Fruit fly (Drosophila melanogaster) whole organism, embryonic: ENCODE results near the gene CG42766.

ENCODE experiments used
- Asciz ChIP-seq: fragments of 200-800 bp; sonication (Bioruptor generic); optimal IDR thresholded peaks from 2 replicates; lab custom pipeline; 2017; ENCODE audit warnings: missing biosample characterization, mild to moderate bottlenecking, missing genetic modification characterization, missing genetic modification reagents
- CG10267 ChIP-seq: fragments of 200-800 bp; sonication (Bioruptor generic); optimal IDR thresholded peaks from 2 replicates; lab custom pipeline; 2018; ENCODE audit warnings: missing biosample characterization, mild to moderate bottlenecking, missing genetic modification characterization, moderate library complexity
- CG12071 ChIP-seq: fragments of 200-800 bp; sonication (Bioruptor generic); optimal IDR thresholded peaks from 3 replicates; lab custom pipeline; 2018; ENCODE audit warnings: missing biosample characterization, mild to moderate bottlenecking, missing genetic modification characterization
- CG12236 ChIP-seq: fragments of 200-800 bp; sonication (Bioruptor generic); optimal IDR thresholded peaks from 2 replicates; lab custom pipeline; 2016; ENCODE audit warnings: missing biosample characterization, missing genetic modification characterization
- CG12391 ChIP-seq: fragments of 200-800 bp; sonication (Bioruptor generic); optimal IDR thresholded peaks from 3 replicates; lab custom pipeline; 2018; ENCODE audit warnings: missing biosample characterization, mild to moderate bottlenecking, missing genetic modification characterization, moderate library complexity
- CG13624 ChIP-seq: fragments of 200-800 bp; sonication (Bioruptor generic); optimal IDR thresholded peaks from 2 replicates; lab custom pipeline; 2016; ENCODE audit warnings: missing biosample characterization, missing genetic modification characterization
- CG14710 ChIP-seq: fragments of 200-800 bp; sonication (Bioruptor generic); optimal IDR thresholded peaks from 3 replicates; lab custom pipeline; 2019; ENCODE audit warnings: missing biosample characterization, mild to moderate bottlenecking, missing genetic modification characterization, moderate library complexity
- CG17829 ChIP-seq: fragments of 200-800 bp; optimal IDR thresholded peaks from 2 replicates; lab custom pipeline; 2019; ENCODE audit warnings: missing biosample characterization, mild to moderate bottlenecking, missing genetic modification characterization, moderate library complexity
- CG17912 ChIP-seq: fragments of 200-800 bp; sonication (Bioruptor generic); optimal IDR thresholded peaks from 2 replicates; lab custom pipeline; 2018; ENCODE audit warnings: missing biosample characterization, mild to moderate bottlenecking, missing genetic modification characterization
- CG1792 ChIP-seq: fragments of 200-800 bp; sonication (Bioruptor generic); optimal IDR thresholded peaks from 2 replicates; lab custom pipeline; 2016; ENCODE audit warnings: missing biosample characterization, missing genetic modification characterization
- CG2120 ChIP-seq: fragments of 200-800 bp; sonication (Bioruptor generic); optimal IDR thresholded peaks from 3 replicates; lab custom pipeline; 2016; ENCODE audit warnings: missing biosample characterization, missing genetic modification characterization
- CG2712 ChIP-seq: fragments of 200-800 bp; optimal IDR thresholded peaks from 3 replicates; lab custom pipeline; 2019; ENCODE audit warnings: missing biosample characterization, mild to moderate bottlenecking, missing genetic modification characterization, moderate library complexity
- CG2875 ChIP-seq: fragments of 200-800 bp; sonication (Bioruptor generic); optimal IDR thresholded peaks from 2 replicates; lab custom pipeline; 2017; ENCODE audit warnings: missing biosample characterization, mild to moderate bottlenecking, missing genetic modification characterization, missing genetic modification reagents
- CG30020 ChIP-seq: fragments of 200-800 bp; optimal IDR thresholded peaks from 2 replicates; lab custom pipeline; 2019; ENCODE audit warnings: missing biosample characterization, mild to moderate bottlenecking, missing genetic modification characterization, moderate library complexity
- CG4282 ChIP-seq: fragments of 200-800 bp; sonication (Bioruptor generic); optimal IDR thresholded peaks from 2 replicates; lab custom pipeline; 2016; ENCODE audit warnings: missing biosample characterization, missing genetic modification characterization
- CG6765 ChIP-seq: fragments of 200-800 bp; sonication (Bioruptor generic); optimal IDR thresholded peaks from 3 replicates; lab custom pipeline; 2017; ENCODE audit warnings: missing biosample characterization, mild to moderate bottlenecking, missing genetic modification characterization
- CG6854 ChIP-seq: fragments of 200-800 bp; sonication (Bioruptor generic); optimal IDR thresholded peaks from 3 replicates; lab custom pipeline; 2017; ENCODE audit warnings: missing biosample characterization, mild to moderate bottlenecking, missing genetic modification characterization
- CG9797 ChIP-seq: fragments of 200-800 bp; sonication (Bioruptor generic); optimal IDR thresholded peaks from 3 replicates; lab custom pipeline; 2018; ENCODE audit warnings: missing biosample characterization, mild to moderate bottlenecking, missing genetic modification characterization
- Dp ChIP-seq: fragments of 200-800 bp; sonication (Bioruptor generic); optimal IDR thresholded peaks from 2 replicates; lab custom pipeline; 2018; ENCODE audit warnings: missing biosample characterization, mild to moderate bottlenecking, missing genetic modification characterization, moderate library complexity
- Eip74EF ChIP-seq, 2 experiments: fragments of 200-800 bp in 1 of 2; fragments of >200 bp in 1 of 2; sonication (Bioruptor generic) in 1 of 2; optimal IDR thresholded peaks; 2 replicates each; lab custom pipeline; 2017 to 2019; ENCODE audit warnings: missing biosample characterization in 2 of 2, missing genetic modification characterization in 2 of 2, mild to moderate bottlenecking in 1 of 2, moderate library complexity in 1 of 2
- Gsc ChIP-seq: fragments of 200-800 bp; sonication (Bioruptor generic); IDR thresholded peaks from 2 replicates; pipeline ENCODE4 v1.3.6; 2022; ENCODE audit warnings: missing biosample characterization, missing genetic modification characterization
- HLHmδ ChIP-seq: fragments of 200-800 bp; sonication (Bioruptor generic); optimal IDR thresholded peaks from 2 replicates; lab custom pipeline; 2018; ENCODE audit warnings: missing biosample characterization, mild to moderate bottlenecking, missing genetic modification characterization, moderate library complexity
- Hsf ChIP-seq: fragments of 200-800 bp; sonication (Bioruptor generic); optimal IDR thresholded peaks from 3 replicates; lab custom pipeline; 2016; ENCODE audit warnings: missing biosample characterization, missing genetic modification characterization
- MBD-R2 ChIP-seq: fragments of 200-800 bp; sonication (Bioruptor generic); IDR thresholded peaks from 2 replicates; pipeline ENCODE4 v1.3.6; 2022; ENCODE audit warnings: missing biosample characterization, missing genetic modification characterization
- NFAT ChIP-seq: fragments of 200-800 bp; sonication (Bioruptor generic); IDR thresholded peaks from 2 replicates; pipeline ENCODE4 v1.3.6; 2022; ENCODE audit warnings: missing biosample characterization, missing genetic modification characterization
- Nf-YC ChIP-seq: fragments of 200-800 bp; optimal IDR thresholded peaks from 3 replicates; lab custom pipeline; 2019; ENCODE audit warnings: missing biosample characterization, mild to moderate bottlenecking, missing genetic modification characterization, moderate library complexity
- Pdp1 ChIP-seq, 2 experiments: fragments of 200-800 bp; sonication (Bioruptor generic); optimal IDR thresholded peaks; 3 replicates each; lab custom pipeline; 2016; ENCODE audit warnings: missing biosample characterization in 2 of 2, missing genetic modification characterization in 2 of 2, mild to moderate bottlenecking in 1 of 2, moderate library complexity in 1 of 2
- Sox102F ChIP-seq: fragments of 200-800 bp; sonication (Bioruptor generic); optimal IDR thresholded peaks from 2 replicates; lab custom pipeline; 2018; ENCODE audit warnings: missing biosample characterization, mild to moderate bottlenecking, missing genetic modification characterization, moderate library complexity
- Spps ChIP-seq: fragments of 200-800 bp; sonication (Bioruptor generic); optimal IDR thresholded peaks from 2 replicates; lab custom pipeline; 2018; ENCODE audit warnings: missing biosample characterization, mild to moderate bottlenecking, missing genetic modification characterization
- YL-1 ChIP-seq: fragments of 200-800 bp; sonication (Bioruptor generic); optimal IDR thresholded peaks from 3 replicates; lab custom pipeline; 2017; ENCODE audit warnings: missing biosample characterization, mild to moderate bottlenecking, missing genetic modification characterization
- dm ChIP-seq: fragments of 200-800 bp; sonication (Bioruptor generic); optimal IDR thresholded peaks from 3 replicates; lab custom pipeline; 2016; ENCODE audit warnings: missing biosample characterization, missing genetic modification characterization
- eve ChIP-seq, 2 experiments: fragments of >200 bp; optimal IDR thresholded peaks; 2 replicates each; lab custom pipeline; 2017; ENCODE audit warnings: missing biosample characterization in 2 of 2, missing genetic modification characterization in 2 of 2
- ewg ChIP-seq: fragments of 200-800 bp; sonication (Bioruptor generic); optimal IDR thresholded peaks from 3 replicates; lab custom pipeline; 2017; ENCODE audit warnings: mild to moderate bottlenecking, missing biosample characterization, missing genetic modification reagents, missing genetic modification characterization
- gsb-n ChIP-seq: fragments of 200-800 bp; sonication (Bioruptor generic); optimal IDR thresholded peaks from 3 replicates; lab custom pipeline; 2018; ENCODE audit warnings: missing biosample characterization, mild to moderate bottlenecking, missing genetic modification characterization
- her ChIP-seq: fragments of 200-800 bp; sonication (Bioruptor generic); optimal IDR thresholded peaks from 2 replicates; lab custom pipeline; 2016; ENCODE audit warnings: missing biosample characterization, missing genetic modification characterization
- ind ChIP-seq: fragments of 200-800 bp; sonication (Bioruptor generic); optimal IDR thresholded peaks from 3 replicates; lab custom pipeline; 2016; ENCODE audit warnings: missing biosample characterization, missing genetic modification characterization
- jumu ChIP-seq: fragments of 200-800 bp; sonication (Bioruptor generic); optimal IDR thresholded peaks from 3 replicates; lab custom pipeline; 2016; ENCODE audit warnings: missing biosample characterization, missing genetic modification characterization
- kni ChIP-seq: fragments of 200-800 bp; sonication (Bioruptor generic); optimal IDR thresholded peaks from 3 replicates; lab custom pipeline; 2017; ENCODE audit warnings: mild to moderate bottlenecking, missing biosample characterization, missing genetic modification reagents, missing genetic modification characterization
- knrl ChIP-seq: fragments of 200-800 bp; sonication (Bioruptor generic); IDR thresholded peaks from 3 replicates; pipeline ENCODE4 v1.3.6; 2022; ENCODE audit warnings: missing biosample characterization, missing genetic modification characterization; ENCODE audit not compliant: partially characterized antibody
- lov ChIP-seq, 2 experiments: fragments of 200-800 bp in 1 of 2; fragments of >200 bp in 1 of 2; sonication (Bioruptor generic) in 1 of 2; IDR thresholded peaks in 1 of 2; optimal IDR thresholded peaks in 1 of 2; 2 replicates in 1 of 2; 3 replicates in 1 of 2; pipeline versions ENCODE4 v1.3.6 to Lab custom; 2017 to 2022; ENCODE audit warnings: missing biosample characterization in 1 of 2, missing genetic modification characterization in 1 of 2
- luna ChIP-seq: fragments of 200-800 bp; sonication (Bioruptor generic); optimal IDR thresholded peaks from 2 replicates; lab custom pipeline; 2016; ENCODE audit warnings: missing biosample characterization, missing genetic modification characterization
- mirr ChIP-seq: fragments of 200-800 bp; sonication (Bioruptor generic); optimal IDR thresholded peaks from 3 replicates; lab custom pipeline; 2018; ENCODE audit warnings: missing biosample characterization, mild to moderate bottlenecking, missing genetic modification characterization
- nerfin-1 ChIP-seq: fragments of 200-800 bp; sonication (Bioruptor generic); optimal IDR thresholded peaks from 3 replicates; lab custom pipeline; 2019; ENCODE audit warnings: missing biosample characterization, mild to moderate bottlenecking, missing genetic modification characterization, moderate library complexity
- psq ChIP-seq: fragments of 200-800 bp; sonication (Bioruptor generic); optimal IDR thresholded peaks from 2 replicates; lab custom pipeline; 2017; ENCODE audit warnings: missing biosample characterization, missing genetic modification characterization
- ssp ChIP-seq: fragments of 200-800 bp; sonication (Bioruptor generic); IDR thresholded peaks from 2 replicates; pipeline ENCODE4 v1.3.6; 2022; ENCODE audit warnings: missing biosample characterization, missing genetic modification characterization
- stwl ChIP-seq: fragments of 200-800 bp; sonication (Bioruptor generic); optimal IDR thresholded peaks from 3 replicates; lab custom pipeline; 2018; ENCODE audit warnings: missing biosample characterization, mild to moderate bottlenecking, missing genetic modification characterization, moderate library complexity
- ttk ChIP-seq: fragments of 200-800 bp; sonication (Bioruptor generic); IDR thresholded peaks from 2 replicates; pipeline ENCODE4 v2.1.2; 2022; ENCODE audit warnings: missing biosample characterization, missing genetic modification characterization
- zen ChIP-seq: fragments of 200-800 bp; sonication (Bioruptor generic); optimal IDR thresholded peaks from 3 replicates; lab custom pipeline; 2018; ENCODE audit warnings: missing biosample characterization, mild to moderate bottlenecking, missing genetic modification characterization, moderate library complexity
- zfh2 ChIP-seq: fragments of 200-800 bp; sonication (Bioruptor generic); optimal IDR thresholded peaks from 2 replicates; lab custom pipeline; 2016; ENCODE audit warnings: missing biosample characterization, missing genetic modification characterization

Gene CG42766

dm6 chrX:15944735-15945323, 31.8 kb upstream of the CG42766 start, which contains the start of gene Rrp47 (continued):
- TF ChIP-seq Dp (GFP tag; lab: Kevin White, UChicago) (peak; percentile 14), Asciz (GFP tag; lab: Kevin White, UChicago) (no peak), MBD-R2 (GFP tag; lab: Robert Waterston, UW) (peak; percentile 76), luna (GFP tag; lab: Kevin White, UChicago) (no peak), YL-1 (GFP tag; lab: Kevin White, UChicago) (peak; percentile 20), CG12236 (no peak), HLHmδ (no peak), Eip74EF (GFP tag; optimal IDR thresholded peaks at IDR 0.05; lab: Kevin White, UChicago) (no peak), CG9797 (GFP tag; lab: Kevin White, UChicago) (peak; percentile 57), dm (GFP tag; lab: Kevin White, UChicago) (peak; percentile 8), CG17912 (GFP tag; lab: Kevin White, UChicago) (no peak), lov (optimal IDR thresholded peaks at IDR 0.05; lab: Kevin White, UChicago) (no peak), lov (GFP tag; IDR thresholded peaks at IDR 0.05; lab: Robert Waterston, UW) (no peak), eve (GFP tag; optimal IDR thresholded peaks at IDR 0.05; lab: Kevin White, UChicago) (no peak), CG14710 (tag; lab: Kevin White, UChicago) (peak; percentile 6), CG4282 (no peak), CG2712 (peak; percentile 13), ttk (no peak), knrl (no peak; the same call in 2 of the 3 replicates), psq (GFP tag; lab: Kevin White, UChicago) (no peak), gsb-n (no peak), her (GFP tag; lab: Kevin White, UChicago) (peak; percentile 58), ssp (peak; percentile 94), Hsf (no peak), Pdp1 (GFP tag; optimal IDR thresholded peaks at IDR 0.05; lab: Kevin White, UChicago) (peak in 1 of 2 experiments; percentile 7), ind (GFP tag; lab: Kevin White, UChicago) (no peak), nerfin-1 (tag; lab: Kevin White, UChicago) (no peak), CG2120 (no peak), CG6765 (GFP tag; lab: Kevin White, UChicago) (no peak), CG2875 (GFP tag; lab: Kevin White, UChicago) (no peak), zen (tag; lab: Kevin White, UChicago) (peak; percentile 10), Nf-YC (tag; lab: Kevin White, UChicago) (no peak), zfh2 (GFP tag; lab: Kevin White, UChicago) (no peak), CG12391 (no peak), CG30020 (peak; percentile 96), CG12071 (GFP tag; lab: Kevin White, UChicago) (no peak), NFAT (GFP tag; lab: Robert Waterston, UW) (no peak), CG10267 (peak; percentile 12), mirr (GFP tag; lab: Kevin White, UChicago) (no peak), CG13624 (GFP tag; lab: Kevin White, UChicago) (no peak), Sox102F (no peak), CG1792 (GFP tag; lab: Kevin White, UChicago) (no peak), ewg (GFP tag; lab: Kevin White, UChicago) (peak; percentile 1), stwl (tag; lab: Kevin White, UChicago) (peak; percentile 78), jumu (GFP tag; lab: Kevin White, UChicago) (no peak), CG6854 (GFP tag; lab: Kevin White, UChicago) (no peak), Spps (no peak), kni (GFP tag; lab: Kevin White, UChicago) (no peak), Gsc (GFP tag; lab: Robert Waterston, UW) (no peak), CG17829 (tag; lab: Kevin White, UChicago) (peak; percentile 6)
